Worm (Caenorhabditis elegans) whole organism, mixed stage, embryonic: Measurements from ENCODE around the gene F07A11.5.

Experiments used
- elt-1 ChIP-seq: sonication (generic microtip); optimal IDR thresholded peaks from 2 replicates; lab custom pipeline; 2017; ENCODE audit warnings: missing genetic modification characterization, mild to moderate bottlenecking, missing compliant biosample characterization, antibody characterized with exemption, moderate library complexity, borderline replicate concordance; ENCODE audit not compliant: insufficient read depth
- elt-3 ChIP-seq: fragments of 150-350 bp; optimal IDR thresholded peaks from 2 replicates; lab custom pipeline; 2014; ENCODE audit warnings: missing biosample characterization, missing genetic modification characterization
- pha-4 ChIP-seq: fragments of 150-350 bp; optimal IDR thresholded peaks from 2 replicates; lab custom pipeline; 2018; ENCODE audit warnings: missing biosample characterization, missing genetic modification reagents, missing genetic modification characterization
- sptf-1 ChIP-seq: sonication (generic microtip); optimal IDR thresholded peaks from 2 replicates; lab custom pipeline; 2017; ENCODE audit warnings: mild to moderate bottlenecking, missing genetic modification characterization, moderate library complexity, missing compliant biosample characterization
- unc-39 ChIP-seq: fragments of 150-350 bp; optimal IDR thresholded peaks from 2 replicates; lab custom pipeline; 2014; ENCODE audit warnings: missing biosample characterization, missing genetic modification characterization

- TF ChIP-seq pha-4 (tag; lab: Kevin White, UChicago) (no peak), elt-1 (no peak), unc-39 (tag; lab: Kevin White, UChicago) (no peak), sptf-1 (tag; lab: Kevin White, UChicago) (peak; percentile 19), elt-3 (tag; lab: Kevin White, UChicago) (no peak)
These were observed 17.9 kb downstream of the F07A11.5 start for ce11 chrII:11629957-11630356.
